Worm (Caenorhabditis elegans) whole organism, L4 larva: ENCODE results near the gene tbx-35.

ENCODE experiments used
- D1046.2 ChIP-seq: fragments of 200-800 bp; sonication (Bioruptor generic); IDR thresholded peaks from 2 replicates; pipeline ENCODE4 v1.3.6; 2022; ENCODE audit warnings: missing genetic modification characterization, missing compliant biosample characterization
- F10B5.3 ChIP-seq: sonication (generic microtip); optimal IDR thresholded peaks from 2 replicates; lab custom pipeline; 2016; ENCODE audit warnings: mild to moderate bottlenecking, missing genetic modification characterization, missing compliant biosample characterization
- F37D6.2 ChIP-seq: sonication (generic microtip); optimal IDR thresholded peaks from 2 replicates; lab custom pipeline; 2016; ENCODE audit warnings: mild to moderate bottlenecking, missing genetic modification characterization, missing compliant biosample characterization
- F44E2.7 ChIP-seq: fragments of 200-800 bp; sonication (Bioruptor generic); IDR thresholded peaks from 2 replicates; pipeline ENCODE4 v2.1.2; 2022; ENCODE audit warnings: missing genetic modification characterization, missing compliant biosample characterization
- R02D3.7 ChIP-seq: fragments of 150-350 bp; sonication (generic microtip); optimal IDR thresholded peaks from 3 replicates; lab custom pipeline; 2014; ENCODE audit warnings: missing biosample characterization, missing genetic modification characterization
- T26A8.4 ChIP-seq: fragments of 200-800 bp; sonication (Bioruptor generic); IDR thresholded peaks from 2 replicates; pipeline ENCODE4 v1.3.6; 2022; ENCODE audit warnings: missing genetic modification characterization, missing compliant biosample characterization
- Y75B8A.6 ChIP-seq: fragments of 200-800 bp; sonication (Bioruptor generic); IDR thresholded peaks from 2 replicates; pipeline ENCODE4 v1.3.6; 2022; ENCODE audit warnings: missing genetic modification reagents, missing genetic modification characterization, missing compliant biosample characterization
- aha-1 ChIP-seq: fragments of 150-350 bp; peaks from one replicate; lab custom pipeline; 2014; ENCODE audit warnings: missing biosample characterization, missing genetic modification characterization
- arid-1 ChIP-seq: fragments of 200-800 bp; sonication (Bioruptor generic); conservative IDR thresholded peaks from 2 replicates; pipeline ENCODE4 v1.3.6; 2022; ENCODE audit warnings: missing genetic modification reagents, missing genetic modification characterization, missing compliant biosample characterization
- ceh-32 ChIP-seq: sonication (generic microtip); optimal IDR thresholded peaks from 2 replicates; lab custom pipeline; 2016; ENCODE audit warnings: mild to moderate bottlenecking, missing genetic modification characterization, missing compliant biosample characterization; ENCODE audit not compliant: poor library complexity
- daf-16 ChIP-seq, 3 experiments: sonication (generic microtip); optimal IDR thresholded peaks; 2 replicates each; lab custom pipeline; 2016 to 2017; ENCODE audit warnings: missing genetic modification characterization in 3 of 3, missing genetic modification reagents in 3 of 3, mild to moderate bottlenecking in 2 of 3, missing compliant biosample characterization in 2 of 3, missing biosample characterization in 1 of 3, moderate library complexity in 1 of 3
- dpl-1 ChIP-seq: fragments of 150-350 bp; optimal IDR thresholded peaks from 2 replicates; lab custom pipeline; 2014; ENCODE audit warnings: missing biosample characterization, missing genetic modification reagents, missing genetic modification characterization
- duxl-1 ChIP-seq: sonication (generic microtip); optimal IDR thresholded peaks from 2 replicates; lab custom pipeline; 2016; ENCODE audit warnings: mild to moderate bottlenecking, missing genetic modification characterization, moderate library complexity, missing compliant biosample characterization; ENCODE audit not compliant: poor library complexity
- dve-1 ChIP-seq: sonication (generic microtip); optimal IDR thresholded peaks from 2 replicates; lab custom pipeline; 2017; ENCODE audit warnings: antibody characterized with exemption, mild to moderate bottlenecking, missing genetic modification characterization, missing compliant biosample characterization; ENCODE audit not compliant: insufficient read depth
- egl-43 ChIP-seq: fragments of 200-800 bp; sonication (Bioruptor generic); IDR thresholded peaks from 2 replicates; pipeline ENCODE4 v1.3.6; 2022; ENCODE audit warnings: missing genetic modification reagents, missing genetic modification characterization, missing compliant biosample characterization
- gei-8 ChIP-seq: fragments of 200-800 bp; sonication (Bioruptor generic); optimal IDR thresholded peaks from 2 replicates; lab custom pipeline; 2018; ENCODE audit warnings: mild to moderate bottlenecking, missing genetic modification characterization, missing compliant biosample characterization
- hlh-30 ChIP-seq: sonication (generic microtip); optimal IDR thresholded peaks from 2 replicates; lab custom pipeline; 2017; ENCODE audit warnings: antibody characterized with exemption, mild to moderate bottlenecking, missing genetic modification characterization, missing compliant biosample characterization; ENCODE audit not compliant: insufficient read depth
- hmg-1.1 ChIP-seq: fragments of 200-800 bp; sonication (Bioruptor generic); IDR thresholded peaks from 2 replicates; pipeline ENCODE4 v1.3.6; 2022; ENCODE audit warnings: missing genetic modification reagents, missing genetic modification characterization, missing compliant biosample characterization
- lim-7 ChIP-seq: fragments of 200-800 bp; sonication (Bioruptor generic); IDR thresholded peaks from 2 replicates; pipeline ENCODE4 v1.3.6; 2022; ENCODE audit warnings: missing genetic modification characterization, missing compliant biosample characterization
- lin-1 ChIP-seq: fragments of 200-800 bp; sonication (Bioruptor generic); IDR thresholded peaks from 2 replicates; pipeline ENCODE4 v1.3.6; 2022; ENCODE audit warnings: missing genetic modification reagents, missing genetic modification characterization, missing compliant biosample characterization
- lin-15B ChIP-seq: fragments of 150-350 bp; sonication (generic microtip); optimal IDR thresholded peaks from 3 replicates; lab custom pipeline; 2014; ENCODE audit warnings: missing biosample characterization, missing genetic modification characterization
- lin-39 ChIP-seq: fragments of 150-350 bp; optimal IDR thresholded peaks from 2 replicates; lab custom pipeline; 2014; ENCODE audit warnings: missing biosample characterization, missing genetic modification reagents, missing genetic modification characterization
- lsy-2 ChIP-seq, 2 experiments: fragments of 150-350 bp in 1 of 2; sonication (generic microtip) in 1 of 2; optimal IDR thresholded peaks; 2 replicates each; lab custom pipeline; 2014 to 2017; ENCODE audit warnings: missing biosample characterization in 2 of 2, missing genetic modification characterization in 2 of 2
- madf-9 ChIP-seq: fragments of 200-800 bp; sonication (Bioruptor generic); conservative IDR thresholded peaks from 2 replicates; pipeline ENCODE4 v1.3.6; 2022; ENCODE audit warnings: missing genetic modification reagents, missing genetic modification characterization, missing compliant biosample characterization
- mes-2 ChIP-seq: sonication (generic microtip); optimal IDR thresholded peaks from 2 replicates; lab custom pipeline; 2016; ENCODE audit warnings: missing genotype, mild to moderate bottlenecking, missing genetic modification characterization, missing compliant biosample characterization; ENCODE audit not compliant: poor library complexity, severe bottlenecking
- mxl-2 ChIP-seq: fragments of 200-800 bp; sonication (Bioruptor generic); conservative IDR thresholded peaks from 2 replicates; pipeline ENCODE4 v1.3.6; 2022; ENCODE audit warnings: missing genetic modification reagents, missing genetic modification characterization, missing compliant biosample characterization
- nhr-10 ChIP-seq: fragments of 150-350 bp; optimal IDR thresholded peaks from 2 replicates; lab custom pipeline; 2014; ENCODE audit warnings: missing biosample characterization, missing genetic modification characterization
- nhr-111 ChIP-seq: fragments of 200-800 bp; sonication (Bioruptor generic); optimal IDR thresholded peaks from 2 replicates; lab custom pipeline; 2018; ENCODE audit warnings: mild to moderate bottlenecking, missing genetic modification characterization, missing compliant biosample characterization
- nhr-237 ChIP-seq: sonication (generic microtip); optimal IDR thresholded peaks from 2 replicates; lab custom pipeline; 2017; ENCODE audit warnings: missing biosample characterization, missing genetic modification characterization
- nhr-42 ChIP-seq: fragments of 200-800 bp; sonication (Bioruptor generic); IDR thresholded peaks from 2 replicates; pipeline ENCODE4 v1.3.6; 2022; ENCODE audit warnings: missing genetic modification characterization, missing compliant biosample characterization
- nhr-77 ChIP-seq: fragments of 150-350 bp; optimal IDR thresholded peaks from 2 replicates; lab custom pipeline; 2014; ENCODE audit warnings: missing biosample characterization, missing genetic modification characterization
- pqm-1 ChIP-seq: sonication (generic microtip); optimal IDR thresholded peaks from 2 replicates; lab custom pipeline; 2017; ENCODE audit warnings: missing biosample characterization, missing genetic modification characterization
- sdz-12 ChIP-seq: fragments of 200-800 bp; sonication (Bioruptor generic); optimal IDR thresholded peaks from 2 replicates; lab custom pipeline; 2018; ENCODE audit warnings: mild to moderate bottlenecking, missing genetic modification characterization, missing compliant biosample characterization
- set-16 ChIP-seq: fragments of 200-800 bp; sonication (Bioruptor generic); IDR thresholded peaks from 2 replicates; pipeline ENCODE4 v1.3.6; 2022; ENCODE audit warnings: missing genetic modification reagents, missing genetic modification characterization, missing compliant biosample characterization
- tra-1 ChIP-seq: fragments of 200-800 bp; sonication (Bioruptor generic); IDR thresholded peaks from 2 replicates; pipeline ENCODE4 v1.3.6; 2022; ENCODE audit warnings: missing genetic modification reagents, missing genetic modification characterization, missing compliant biosample characterization
- zfp-2 ChIP-seq: sonication (generic microtip); optimal IDR thresholded peaks from 2 replicates; lab custom pipeline; 2016; ENCODE audit warnings: mild to moderate bottlenecking, missing genetic modification characterization, missing compliant biosample characterization
- zfp-3 ChIP-seq: fragments of 200-800 bp; sonication (Bioruptor generic); conservative IDR thresholded peaks from 2 replicates; pipeline ENCODE4 v1.3.6; 2022; ENCODE audit warnings: missing genetic modification reagents, missing genetic modification characterization, missing compliant biosample characterization

Gene tbx-35

ce11 chrII:5553531-5553930 lies 28.3 kb upstream of the tbx-35 start (continued):
- TF ChIP-seq lin-1 (GFP tag; lab: Robert Waterston, UW) (no peak), D1046.2 (GFP tag; lab: Robert Waterston, UW) (no peak), lin-15B (no peak), R02D3.7 (tag; lab: Kevin White, UChicago) (no peak), hlh-30 (tag; lab: Kevin White, UChicago) (peak; percentile 69), ceh-32 (tag; lab: Kevin White, UChicago) (no peak), sdz-12 (GFP tag; lab: Kevin White, UChicago) (no peak), nhr-42 (no peak), F44E2.7 (GFP tag; lab: Robert Waterston, UW) (no peak), Y75B8A.6 (GFP tag; lab: Robert Waterston, UW) (no peak), aha-1 (tag; lab: Kevin White, UChicago) (no peak), nhr-10 (tag; lab: Kevin White, UChicago) (no peak), set-16 (GFP tag; lab: Robert Waterston, UW) (no peak), F37D6.2 (tag; lab: Kevin White, UChicago) (no peak), madf-9 (GFP tag; lab: Robert Waterston, UW) (no peak), lsy-2 (tag; optimal IDR thresholded peaks at IDR 0.05; lab: Kevin White, UChicago) (no peak), mes-2 (tag; lab: Kevin White, UChicago) (no peak), F10B5.3 (tag; lab: Kevin White, UChicago) (no peak)

ce11 chrII:5551517-5551916 lies 26.3 kb upstream of the tbx-35 start, which contains the start of gene C17C3.5:
Gene C17C3.5 (plus strand): TSS chrII:5551817.
- no peak for TF ChIP-seq duxl-1 (tag; lab: Kevin White, UChicago)
- no peak for TF ChIP-seq nhr-237
- no peak for TF ChIP-seq lim-7 (GFP tag; lab: Robert Waterston, UW)
- no peak for TF ChIP-seq lin-39 (tag; lab: Kevin White, UChicago)
- no peak for TF ChIP-seq zfp-2 (tag; lab: Kevin White, UChicago)

ce11 chrII:5549746-5550145 lies 24.5 kb upstream of the tbx-35 start, which contains the start of gene C17C3.6:
Gene C17C3.6 (plus strand): TSS chrII:5550046.
- TF ChIP-seq dpl-1 (GFP tag; lab: Kevin White, UChicago) (no peak), pqm-1 (tag; lab: Kevin White, UChicago) (no peak), zfp-3 (GFP tag; lab: Robert Waterston, UW) (no peak)

ce11 chrII:5547442-5547894 lies 22.3 kb upstream of the tbx-35 start, which contains the start of gene acdh-2:
Gene acdh-2 (minus strand): TSS chrII:5547492.
- no peak for TF ChIP-seq nhr-111
- peak; percentile 7 for TF ChIP-seq dve-1 (tag; lab: Kevin White, UChicago)
- no peak for TF ChIP-seq daf-16 (GFP tag; optimal IDR thresholded peaks at IDR 0.05; lab: Kevin White, UChicago)
- TF ChIP-seq daf-16 (tag; optimal IDR thresholded peaks at IDR 0.05; lab: Kevin White, UChicago), result peak; percentile 2

ce11 chrII:5544764-5545163 lies 19.6 kb upstream of the tbx-35 start, which contains the start of gene ins-13:
Gene ins-13 (minus strand): TSS chrII:5544864.
- no peak for TF ChIP-seq egl-43
- no peak for TF ChIP-seq tra-1 (GFP tag; lab: Robert Waterston, UW)
- TF ChIP-seq hmg-1.1, result no peak
- TF ChIP-seq T26A8.4 (GFP tag; lab: Robert Waterston, UW), result no peak
- TF ChIP-seq ceh-32 (tag; lab: Kevin White, UChicago), result no peak
- no peak for TF ChIP-seq mxl-2 (GFP tag; lab: Robert Waterston, UW)
- no peak for TF ChIP-seq nhr-77 (tag; lab: Kevin White, UChicago)
- TF ChIP-seq gei-8 (GFP tag; lab: Kevin White, UChicago), result no peak
- TF ChIP-seq arid-1 (GFP tag; lab: Robert Waterston, UW), result no peak
